Worm (Caenorhabditis elegans): ENCODE results near the gene F20A1.8.

The F20A1.8 gene

ce11 chrV:7053100-7053499, 5.7 kb upstream of the F20A1.8 start, which contains the start of gene txt-17:
Gene txt-17 (minus strand): TSS chrV:7053200.
- TF ChIP-seq zag-1 (tag; optimal IDR thresholded peaks at IDR 0.05) (no peak), pqm-1 (tag; optimal IDR thresholded peaks at IDR 0.05) (no peak), unc-39 (tag; optimal IDR thresholded peaks at IDR 0.05) (no peak)

DNA sequence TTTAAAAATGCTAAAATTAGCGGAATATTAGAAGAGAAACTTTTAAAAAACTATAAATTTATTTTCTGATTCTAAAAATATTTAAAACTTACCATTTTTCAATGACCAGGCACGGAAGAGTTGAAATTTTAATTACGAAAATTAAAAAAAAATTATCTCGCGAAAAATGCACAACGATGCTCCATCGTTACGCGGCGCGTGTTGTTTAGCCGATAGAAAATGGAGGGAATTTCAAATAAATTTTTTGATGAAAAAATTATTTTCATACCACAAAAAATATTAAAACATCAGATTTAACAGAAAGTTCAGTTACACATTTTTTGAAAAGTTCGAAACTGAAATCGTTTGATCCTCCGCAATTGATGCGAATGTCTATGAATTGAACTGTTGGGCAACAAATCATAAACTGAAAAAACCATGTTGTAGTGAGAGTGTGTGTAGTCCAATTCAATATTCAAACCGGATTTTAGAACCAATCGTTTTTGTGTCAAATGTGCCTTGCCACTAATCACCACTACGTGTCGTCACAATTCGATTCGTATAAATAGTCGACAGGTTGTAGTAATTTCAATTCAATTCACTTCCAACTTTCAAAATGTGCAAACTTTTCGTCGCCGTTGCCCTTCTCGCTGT, 3.8 kb upstream of the F20A1.8 start, which contains the start of the genes tofu-2 and spig-1:
Gene tofu-2 (minus strand): TSS at position 116 of the 633 bp plus-strand sequence.
Gene spig-1 (plus strand): TSS at position 583 of the 633 bp plus-strand sequence.
- TF ChIP-seq fkh-10 (GFP tag; optimal IDR thresholded peaks at IDR 0.05) = no peak
- TF ChIP-seq ztf-4 (tag; optimal IDR thresholded peaks at IDR 0.05) = no peak
- no peak for TF ChIP-seq nhr-76 (tag; optimal IDR thresholded peaks at IDR 0.05)

DNA sequence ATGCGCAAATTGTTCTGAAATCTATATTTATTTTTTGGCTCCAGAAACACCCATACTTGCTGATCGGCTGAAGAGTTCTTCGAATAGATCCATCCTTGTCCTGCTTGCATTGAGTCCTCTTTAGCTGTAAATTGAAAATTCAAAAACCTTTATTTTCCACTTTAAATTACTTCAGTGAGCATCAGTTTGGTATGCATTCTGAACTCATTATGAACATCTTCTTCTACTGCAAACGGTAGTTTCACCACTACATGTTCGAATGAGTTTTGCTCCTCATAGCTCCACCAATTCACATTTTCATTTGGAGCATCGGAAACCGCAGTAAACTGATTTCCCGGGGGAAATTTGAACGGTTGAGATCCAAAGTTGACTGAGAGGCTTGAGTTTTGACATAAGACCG, 2.7 kb upstream of the F20A1.8 start:
- TF ChIP-seq daf-12 (tag; optimal IDR thresholded peaks at IDR 0.05) = no peak
- no peak for TF ChIP-seq ztf-4 (tag; optimal IDR thresholded peaks at IDR 0.05)
- no peak for TF ChIP-seq zag-1 (tag; optimal IDR thresholded peaks at IDR 0.05)
- no peak for TF ChIP-seq ama-1 (optimal IDR thresholded peaks at IDR 0.05)
- TF ChIP-seq nhr-12 (tag; optimal IDR thresholded peaks at IDR 0.05) = no peak
- no peak for TF ChIP-seq lin-39 (tag; optimal IDR thresholded peaks at IDR 0.05)
- TF ChIP-seq fos-1 (tag; optimal IDR thresholded peaks at IDR 0.05) = no peak
- TF ChIP-seq pha-4 (tag; optimal IDR thresholded peaks at IDR 0.05) = no peak
- TF ChIP-seq egl-5 (tag; optimal IDR thresholded peaks at IDR 0.05) = no peak
- no peak for TF ChIP-seq skn-1 (tag; optimal IDR thresholded peaks at IDR 0.05)
- no peak for TF ChIP-seq pqm-1 (tag; optimal IDR thresholded peaks at IDR 0.05)
- no peak for TF ChIP-seq ztf-11 (tag; optimal IDR thresholded peaks at IDR 0.05)
- TF ChIP-seq ZK546.5 (tag; optimal IDR thresholded peaks at IDR 0.05) = no peak
- no peak for TF ChIP-seq eor-1 (tag; optimal IDR thresholded peaks at IDR 0.05)
- TF ChIP-seq nhr-25 (tag; optimal IDR thresholded peaks at IDR 0.05) = no peak

DNA sequence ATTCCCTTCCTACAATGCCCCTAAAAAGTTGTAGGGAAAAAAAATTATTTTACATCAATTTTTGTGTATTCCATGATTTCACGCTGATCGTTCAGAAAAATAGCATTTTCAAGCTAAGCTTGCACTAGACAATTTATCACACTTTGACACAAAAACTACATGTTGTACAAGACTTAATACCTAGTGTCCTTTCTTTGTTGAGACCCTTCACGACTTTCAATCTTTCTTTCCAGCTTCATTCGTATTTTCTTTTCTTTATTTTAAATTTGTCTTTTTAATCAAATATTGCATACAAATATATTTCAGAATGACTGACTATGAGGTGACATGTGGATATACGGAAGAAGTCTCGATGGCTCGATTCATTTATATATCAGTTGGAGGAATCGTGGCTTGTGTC, 1.4 kb downstream of the F20A1.8 start, which contains the start of gene F20A1.2:
Gene F20A1.2 (plus strand): TSS at position 301 of the 400 bp plus-strand sequence.
- TF ChIP-seq tbx-2 (tag; optimal IDR thresholded peaks at IDR 0.05) = no peak
- no peak for TF ChIP-seq ceh-9 (tag; optimal IDR thresholded peaks at IDR 0.05)
- TF ChIP-seq nhr-43 (tag; optimal IDR thresholded peaks at IDR 0.05; ENCODE audit: poor library complexity, severe bottlenecking) = no peak
- TF ChIP-seq skn-1 (tag; optimal IDR thresholded peaks at IDR 0.05) = no peak
- TF ChIP-seq unc-39 (tag; optimal IDR thresholded peaks at IDR 0.05) = no peak

DNA sequence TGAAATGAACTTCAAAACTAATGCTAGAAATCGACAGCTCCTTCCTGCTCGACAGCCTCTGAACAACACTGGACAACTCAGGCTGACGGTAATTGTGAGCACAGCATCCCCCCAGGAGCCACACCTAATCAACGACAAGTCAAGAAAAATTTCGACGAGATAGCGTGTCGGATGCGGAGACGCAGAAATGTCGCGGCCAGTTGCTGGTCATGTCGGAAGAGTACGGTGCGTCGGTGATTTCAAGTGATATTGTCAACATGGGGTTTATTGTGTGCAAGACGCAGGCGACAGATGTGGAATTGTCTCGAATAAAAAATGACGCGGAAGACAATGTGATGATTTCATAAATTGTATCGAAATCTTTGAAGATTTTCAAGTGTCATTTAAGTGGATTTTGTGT, 10.9 kb downstream of the F20A1.8 start, which contains the start of gene twk-11:
Gene twk-11 (minus strand): TSS at position 101 of the 400 bp plus-strand sequence.
- TF ChIP-seq ztf-4 (tag; optimal IDR thresholded peaks at IDR 0.05) (no peak), ceh-28 (tag; optimal IDR thresholded peaks at IDR 0.05) (no peak), pha-4 (tag; optimal IDR thresholded peaks at IDR 0.05) (no peak), lsy-12 (tag; optimal IDR thresholded peaks at IDR 0.05) (no peak), lin-15B (tag; optimal IDR thresholded peaks at IDR 0.05) (no peak), fkh-10 (GFP tag; optimal IDR thresholded peaks at IDR 0.05) (no peak), ceh-9 (tag; optimal IDR thresholded peaks at IDR 0.05) (no peak), R02D3.7 (tag; optimal IDR thresholded peaks at IDR 0.05) (no peak), ZK546.5 (tag; optimal IDR thresholded peaks at IDR 0.05) (no peak), sea-2 (GFP tag; optimal IDR thresholded peaks at IDR 0.05) (no peak)

ce11 chrV:7027055-7027454, 20.4 kb downstream of the F20A1.8 start, which contains the start of gene F20A1.6:
Gene F20A1.6 (minus strand): TSS chrV:7027155.
- TF ChIP-seq fos-1 (tag; optimal IDR thresholded peaks at IDR 0.05) = no peak

DNA sequence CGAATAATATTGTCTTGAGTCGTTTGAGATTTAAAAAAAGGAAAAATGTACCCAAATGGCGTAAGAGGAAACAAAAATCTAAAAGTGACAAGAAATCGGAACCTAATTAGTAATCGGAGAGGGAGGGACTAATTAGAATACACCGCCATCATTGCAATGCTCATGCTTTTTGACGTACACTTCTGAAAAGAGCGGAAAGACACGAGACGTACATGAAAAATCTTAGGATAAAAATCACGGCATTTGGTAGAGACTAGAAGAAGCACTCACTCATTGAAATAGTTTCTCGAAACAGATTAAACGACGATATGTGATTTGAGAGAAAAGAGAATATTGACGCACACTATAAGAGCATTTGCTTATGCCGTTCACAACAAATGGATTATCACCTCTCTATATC, 24.4 kb downstream of the F20A1.8 start:
- TF ChIP-seq lsy-12 (tag; optimal IDR thresholded peaks at IDR 0.05) = no peak
- TF ChIP-seq egl-5 (tag; optimal IDR thresholded peaks at IDR 0.05) = no peak
- TF ChIP-seq egl-27 (tag; optimal IDR thresholded peaks at IDR 0.05) = no peak
- no peak for TF ChIP-seq unc-62 (GFP tag; optimal IDR thresholded peaks at IDR 0.05)
- TF ChIP-seq fos-1 (tag; optimal IDR thresholded peaks at IDR 0.05) = no peak
- no peak for TF ChIP-seq nhr-76 (tag; optimal IDR thresholded peaks at IDR 0.05)
- no peak for TF ChIP-seq nhr-237 (tag; optimal IDR thresholded peaks at IDR 0.05)
- TF ChIP-seq snpc-4 (tag; optimal IDR thresholded peaks at IDR 0.05) = no peak
- TF ChIP-seq ama-1 (optimal IDR thresholded peaks at IDR 0.05) = no peak
- TF ChIP-seq ceh-16 (tag; optimal IDR thresholded peaks at IDR 0.05) = no peak
- no peak for TF ChIP-seq ZK546.5 (tag; optimal IDR thresholded peaks at IDR 0.05)
- no peak for TF ChIP-seq elt-2 (tag; optimal IDR thresholded peaks at IDR 0.05)
